Fruit fly (Drosophila melanogaster) whole organism, embryonic: ENCODE measurements around the gene CG16779.

ENCODE experiments used
- Adf1 ChIP-seq: fragments of 200-800 bp; sonication (Bioruptor generic); IDR thresholded peaks from 2 replicates; pipeline ENCODE4 v1.3.6; 2022; ENCODE audit warnings: missing biosample characterization, missing genetic modification characterization
- Aef1 ChIP-seq: fragments of 200-800 bp; sonication (Bioruptor generic); IDR thresholded peaks from 3 replicates; pipeline ENCODE4 v1.3.6; 2022; ENCODE audit warnings: missing biosample characterization, missing genetic modification characterization
- CG10654 ChIP-seq: fragments of 200-800 bp; sonication (Bioruptor generic); optimal IDR thresholded peaks from 2 replicates; lab custom pipeline; 2016; ENCODE audit warnings: missing biosample characterization, missing genetic modification characterization
- CG11695 ChIP-seq: fragments of 200-800 bp; sonication (Bioruptor generic); IDR thresholded peaks from 3 replicates; pipeline ENCODE4 v1.3.6; 2022; ENCODE audit warnings: missing biosample characterization, missing genetic modification characterization
- CG11696 ChIP-seq: fragments of 200-800 bp; sonication (Bioruptor generic); IDR thresholded peaks from 2 replicates; pipeline ENCODE4 v1.3.6; 2022; ENCODE audit warnings: missing biosample characterization, missing genetic modification characterization
- CG12104 ChIP-seq: fragments of 200-800 bp; sonication (Bioruptor generic); optimal IDR thresholded peaks from 3 replicates; lab custom pipeline; 2016; ENCODE audit warnings: missing biosample characterization, missing genetic modification characterization
- CG12769 ChIP-seq: fragments of 200-800 bp; sonication (Bioruptor generic); optimal IDR thresholded peaks from 2 replicates; lab custom pipeline; 2019; ENCODE audit warnings: missing biosample characterization, mild to moderate bottlenecking, missing genetic modification characterization, moderate library complexity
- CG15479 ChIP-seq: fragments of 200-800 bp; sonication (Bioruptor generic); optimal IDR thresholded peaks from 3 replicates; lab custom pipeline; 2019; ENCODE audit warnings: missing biosample characterization, mild to moderate bottlenecking, missing genetic modification characterization, moderate library complexity
- CG15601 ChIP-seq: fragments of 200-800 bp; sonication (Bioruptor generic); optimal IDR thresholded peaks from 3 replicates; lab custom pipeline; 2019; ENCODE audit warnings: missing biosample characterization, mild to moderate bottlenecking, missing genetic modification characterization, moderate library complexity
- CG18599 ChIP-seq: fragments of 200-800 bp; sonication (Bioruptor generic); optimal IDR thresholded peaks from 3 replicates; lab custom pipeline; 2017; ENCODE audit warnings: missing biosample characterization, missing genetic modification characterization, mild to moderate bottlenecking, moderate library complexity, missing genetic modification reagents
- CG34224 ChIP-seq: fragments of 200-800 bp; sonication (Bioruptor generic); IDR thresholded peaks from 3 replicates; pipeline ENCODE4 v1.3.6; 2022; ENCODE audit warnings: missing biosample characterization, missing genetic modification characterization; ENCODE audit not compliant: partially characterized antibody
- CG4360 ChIP-seq: fragments of 200-800 bp; sonication (Bioruptor generic); IDR thresholded peaks from 2 replicates; pipeline ENCODE4 v1.3.6; 2022; ENCODE audit warnings: missing biosample characterization, missing genetic modification characterization
- CG4404 ChIP-seq: fragments of 200-800 bp; sonication (Bioruptor generic); IDR thresholded peaks from 2 replicates; pipeline ENCODE4 v1.3.6; 2022; ENCODE audit warnings: missing biosample characterization, missing genetic modification characterization
- CG4707 ChIP-seq: fragments of 200-800 bp; sonication (Bioruptor generic); optimal IDR thresholded peaks from 2 replicates; lab custom pipeline; 2018; ENCODE audit warnings: missing biosample characterization, mild to moderate bottlenecking, missing genetic modification characterization, moderate library complexity
- CG5245 ChIP-seq: fragments of 200-800 bp; sonication (Bioruptor generic); optimal IDR thresholded peaks from 3 replicates; lab custom pipeline; 2016; ENCODE audit warnings: missing biosample characterization, missing genetic modification characterization
- CG6813 ChIP-seq: fragments of 200-800 bp; sonication (Bioruptor generic); optimal IDR thresholded peaks from 2 replicates; lab custom pipeline; 2017; ENCODE audit warnings: missing biosample characterization, missing genetic modification characterization, mild to moderate bottlenecking, moderate library complexity, missing genetic modification reagents
- CG8290 ChIP-seq, 3 experiments: fragments of 200-800 bp; sonication (Bioruptor generic); optimal IDR thresholded peaks; 2 replicates each; lab custom pipeline; 2016 to 2019; ENCODE audit warnings: missing biosample characterization in 3 of 3, missing genetic modification characterization in 3 of 3, mild to moderate bottlenecking in 2 of 3, moderate library complexity in 1 of 3
- CG9817 ChIP-seq: fragments of 200-800 bp; sonication (Bioruptor generic); optimal IDR thresholded peaks from 2 replicates; lab custom pipeline; 2018; ENCODE audit warnings: missing biosample characterization, mild to moderate bottlenecking, missing genetic modification characterization, moderate library complexity
- CoRest ChIP-seq: fragments of 200-800 bp; sonication (Bioruptor generic); optimal IDR thresholded peaks from 3 replicates; lab custom pipeline; 2018; ENCODE audit warnings: missing biosample characterization, mild to moderate bottlenecking, missing genetic modification characterization, moderate library complexity
- Dfd ChIP-seq, 2 experiments: fragments of >200 bp; optimal IDR thresholded peaks; 2 replicates each; lab custom pipeline; 2017; ENCODE audit warnings: missing biosample characterization in 2 of 2, missing genetic modification characterization in 2 of 2
- Doc2 ChIP-seq: fragments of 200-800 bp; sonication (Bioruptor generic); IDR thresholded peaks from 2 replicates; pipeline ENCODE4 v1.3.6; 2022; ENCODE audit warnings: missing biosample characterization, missing genetic modification characterization
- Dp ChIP-seq: fragments of 200-800 bp; sonication (Bioruptor generic); optimal IDR thresholded peaks from 2 replicates; lab custom pipeline; 2018; ENCODE audit warnings: missing biosample characterization, mild to moderate bottlenecking, missing genetic modification characterization, moderate library complexity
- Ets65A ChIP-seq: fragments of 200-800 bp; sonication (Bioruptor generic); peaks from one replicate; lab custom pipeline; 2016; ENCODE audit warnings: missing biosample characterization, missing genetic modification characterization
- Fer1 ChIP-seq: fragments of 200-800 bp; sonication (Bioruptor generic); optimal IDR thresholded peaks from 2 replicates; lab custom pipeline; 2017; ENCODE audit warnings: missing biosample characterization, mild to moderate bottlenecking, missing genetic modification characterization
- HLHmδ ChIP-seq: fragments of 200-800 bp; sonication (Bioruptor generic); optimal IDR thresholded peaks from 2 replicates; lab custom pipeline; 2018; ENCODE audit warnings: missing biosample characterization, mild to moderate bottlenecking, missing genetic modification characterization, moderate library complexity
- Hand ChIP-seq: fragments of 200-800 bp; sonication (Bioruptor generic); optimal IDR thresholded peaks from 2 replicates; lab custom pipeline; 2017; ENCODE audit warnings: mild to moderate bottlenecking, missing biosample characterization, missing genetic modification reagents, missing genetic modification characterization
- Lpt ChIP-seq: fragments of >200 bp; optimal IDR thresholded peaks from 2 replicates; lab custom pipeline; 2018; ENCODE audit warnings: missing biosample characterization, missing genetic modification characterization
- Med ChIP-seq: fragments of 200-800 bp; sonication (Bioruptor generic); peaks from one replicate; lab custom pipeline; 2016; ENCODE audit warnings: missing biosample characterization, missing genetic modification characterization, mild to moderate bottlenecking, inconsistent platforms, moderate library complexity
- NFAT ChIP-seq: fragments of 200-800 bp; sonication (Bioruptor generic); IDR thresholded peaks from 2 replicates; pipeline ENCODE4 v1.3.6; 2022; ENCODE audit warnings: missing biosample characterization, missing genetic modification characterization
- NK7.1 ChIP-seq: fragments of 200-800 bp; sonication (Bioruptor generic); optimal IDR thresholded peaks from 3 replicates; lab custom pipeline; 2016; ENCODE audit warnings: missing biosample characterization, missing genetic modification characterization
- Nf-YB ChIP-seq: fragments of 200-800 bp; sonication (Bioruptor generic); optimal IDR thresholded peaks from 3 replicates; lab custom pipeline; 2019; ENCODE audit warnings: missing biosample characterization, mild to moderate bottlenecking, missing genetic modification characterization, moderate library complexity
- Oli ChIP-seq: fragments of 200-800 bp; sonication (Bioruptor generic); optimal IDR thresholded peaks from 2 replicates; lab custom pipeline; 2018; ENCODE audit warnings: missing biosample characterization, mild to moderate bottlenecking, missing genetic modification characterization, moderate library complexity
- Scr ChIP-seq: fragments of 200-800 bp; sonication (Bioruptor generic); IDR thresholded peaks from 2 replicates; pipeline ENCODE4 v1.3.6; 2022; ENCODE audit warnings: missing biosample characterization, missing genetic modification characterization; ENCODE audit not compliant: partially characterized antibody
- Six4 ChIP-seq: fragments of 200-800 bp; sonication (Bioruptor generic); optimal IDR thresholded peaks from 2 replicates; lab custom pipeline; 2016; ENCODE audit warnings: missing biosample characterization, missing genetic modification characterization
- YL-1 ChIP-seq: fragments of 200-800 bp; sonication (Bioruptor generic); optimal IDR thresholded peaks from 3 replicates; lab custom pipeline; 2017; ENCODE audit warnings: missing biosample characterization, mild to moderate bottlenecking, missing genetic modification characterization
- al ChIP-seq: fragments of 200-800 bp; sonication (Bioruptor generic); IDR thresholded peaks from 2 replicates; pipeline ENCODE4 v1.3.6; 2022; ENCODE audit warnings: missing biosample characterization, missing genetic modification characterization
- ap ChIP-seq: fragments of 200-800 bp; sonication (Bioruptor generic); IDR thresholded peaks from 2 replicates; pipeline ENCODE4 v1.3.6; 2022; ENCODE audit warnings: missing biosample characterization, missing genetic modification characterization
- crol ChIP-seq: fragments of 200-800 bp; sonication (Bioruptor generic); IDR thresholded peaks from 2 replicates; pipeline ENCODE4 v1.3.6; 2022; ENCODE audit warnings: missing biosample characterization, missing genetic modification characterization
- eyg ChIP-seq: fragments of 200-800 bp; sonication (Bioruptor generic); optimal IDR thresholded peaks from 3 replicates; lab custom pipeline; 2016; ENCODE audit warnings: missing biosample characterization, missing genetic modification characterization
- gem ChIP-seq: fragments of 200-800 bp; sonication (Bioruptor generic); optimal IDR thresholded peaks from 2 replicates; lab custom pipeline; 2019; ENCODE audit warnings: missing biosample characterization, mild to moderate bottlenecking, missing genetic modification characterization, moderate library complexity
- jing ChIP-seq: fragments of 200-800 bp; sonication (Bioruptor generic); optimal IDR thresholded peaks from 2 replicates; lab custom pipeline; 2018; ENCODE audit warnings: missing biosample characterization, mild to moderate bottlenecking, missing genetic modification characterization
- ken ChIP-seq: fragments of 200-800 bp; sonication (Bioruptor generic); IDR thresholded peaks from 3 replicates; pipeline ENCODE4 v1.3.6; 2022; ENCODE audit warnings: missing biosample characterization, missing genetic modification characterization
- lola ChIP-seq, 3 experiments: fragments of >200 bp in 2 of 3; fragments of 200-800 bp in 1 of 3; sonication (Bioruptor generic) in 1 of 3; optimal IDR thresholded peaks; 2 replicates each; lab custom pipeline; 2017 to 2019; ENCODE audit warnings: missing biosample characterization in 3 of 3, missing genetic modification characterization in 3 of 3, mild to moderate bottlenecking in 1 of 3, moderate library complexity in 1 of 3
- otp ChIP-seq: fragments of 200-800 bp; sonication (Bioruptor generic); IDR thresholded peaks from 3 replicates; pipeline ENCODE4, ENCODE4 v1.3.6; 2022; ENCODE audit warnings: missing biosample characterization, missing genetic modification characterization
- p53 ChIP-seq: fragments of 200-800 bp; sonication (Bioruptor generic); optimal IDR thresholded peaks from 2 replicates; lab custom pipeline; 2016; ENCODE audit warnings: missing biosample characterization, missing genetic modification characterization
- slp2 ChIP-seq: fragments of 200-800 bp; sonication (Bioruptor generic); optimal IDR thresholded peaks from 2 replicates; lab custom pipeline; 2016; ENCODE audit warnings: missing biosample characterization, missing genetic modification characterization
- vfl ChIP-seq: fragments of 200-800 bp; sonication (Bioruptor generic); optimal IDR thresholded peaks from 2 replicates; lab custom pipeline; 2016; ENCODE audit warnings: missing biosample characterization, missing genetic modification characterization
- zfh2 ChIP-seq: fragments of 200-800 bp; sonication (Bioruptor generic); optimal IDR thresholded peaks from 2 replicates; lab custom pipeline; 2016; ENCODE audit warnings: missing biosample characterization, missing genetic modification characterization

The CG16779 gene

dm6 chr3R:9434543-9435407, 58.7 kb downstream of the CG16779 start (continued):
- TF ChIP-seq lola (GFP tag; optimal IDR thresholded peaks at IDR 0.05; lab: Kevin White, UChicago) (peak in 1 of 3 experiments; percentile 52), CG12104 (GFP tag; lab: Kevin White, UChicago) (peak; percentile 85), CG15601 (tag; lab: Kevin White, UChicago) (peak; percentile 69), otp (GFP tag; lab: Robert Waterston, UW) (peak; percentile 80), YL-1 (GFP tag; lab: Kevin White, UChicago) (no peak), Six4 (GFP tag; lab: Kevin White, UChicago) (peak; percentile 77), Doc2 (GFP tag; lab: Robert Waterston, UW) (no peak), CG11696 (peak; percentile 87), Oli (tag; lab: Kevin White, UChicago) (peak; percentile 89), Med (GFP tag; lab: Kevin White, UChicago) (peak; percentile 94), Nf-YB (GFP tag; lab: Kevin White, UChicago) (peak; percentile 64), CG5245 (GFP tag; lab: Kevin White, UChicago) (peak; percentile 71), CG4404 (peak; percentile 50; the same call in 1 of the 2 replicates), CG15479 (GFP tag; lab: Kevin White, UChicago) (no peak), CG34224 (GFP tag; lab: Robert Waterston, UW) (no peak), Fer1 (GFP tag; lab: Kevin White, UChicago) (peak; percentile 86), jing (GFP tag; lab: Kevin White, UChicago) (no peak), CG6813 (peak; percentile 53), crol (0 out of 2 replicates have a peak, but pooled peaks have one; percentile 39), gem (tag; lab: Kevin White, UChicago) (peak; percentile 94), CG18599 (GFP tag; lab: Kevin White, UChicago) (peak; percentile 91), slp2 (GFP tag; lab: Kevin White, UChicago) (peak; percentile 72), Adf1 (GFP tag; lab: Robert Waterston, UW) (peak; percentile 60), NK7.1 (GFP tag; lab: Kevin White, UChicago) (peak; percentile 67), Lpt (GFP tag; lab: Kevin White, UChicago) (no peak), CG9817 (tag; lab: Kevin White, UChicago) (peak; percentile 88), Dp (GFP tag; lab: Kevin White, UChicago) (no peak), NFAT (peak; percentile 75), Dfd (GFP tag; optimal IDR thresholded peaks at IDR 0.05; lab: Kevin White, UChicago) (no peak), Hand (GFP tag; lab: Kevin White, UChicago) (peak; percentile 69), zfh2 (GFP tag; lab: Kevin White, UChicago) (peak; percentile 49), HLHmδ (no peak), al (GFP tag; lab: Robert Waterston, UW) (peak; percentile 89), Aef1 (GFP tag; lab: Robert Waterston, UW) (peak; percentile 51), eyg (GFP tag; lab: Kevin White, UChicago) (peak; percentile 67), CG11695 (GFP tag; lab: Robert Waterston, UW) (peak; percentile 88), Ets65A (GFP tag; lab: Kevin White, UChicago) (peak; percentile 96), vfl (peak; percentile 63), CG4707 (peak; percentile 66), p53 (GFP tag; lab: Kevin White, UChicago) (peak; percentile 69), Scr (GFP tag; lab: Robert Waterston, UW) (no peak), CG10654 (GFP tag; lab: Kevin White, UChicago) (peak; percentile 77), ken (GFP tag; lab: Robert Waterston, UW) (peak; percentile 83), CG12769 (tag; lab: Kevin White, UChicago) (peak; percentile 56), CG4360 (peak; percentile 54; the same call in 1 of the 2 replicates), CG8290 (GFP tag; optimal IDR thresholded peaks at IDR 0.05; lab: Kevin White, UChicago) (peak; percentile 54), CG8290 (tag; optimal IDR thresholded peaks at IDR 0.05; lab: Kevin White, UChicago) (peak in 1 of 2 experiments; percentile 18), ap (peak; percentile 85), CoRest (tag; lab: Kevin White, UChicago) (peak; percentile 89)
